Worm (Caenorhabditis elegans) whole organism, early embryonic: ENCODE data around the gene C30G4.2.

Source experiments
- F13C5.2 ChIP-seq: sonication (generic microtip); optimal IDR thresholded peaks from 2 replicates; lab custom pipeline; 2017; ENCODE audit warnings: mild to moderate bottlenecking, missing genetic modification characterization, inconsistent platforms, missing compliant biosample characterization
- aly-1 ChIP-seq: sonication (generic microtip); optimal IDR thresholded peaks from 2 replicates; lab custom pipeline; 2016; ENCODE audit warnings: missing genetic modification characterization, missing compliant biosample characterization
- ama-1 ChIP-seq: fragments of 150-350 bp; optimal IDR thresholded peaks from 2 replicates; lab custom pipeline; 2014
- ceh-36 ChIP-seq: sonication (generic microtip); optimal IDR thresholded peaks from 2 replicates; lab custom pipeline; 2016; ENCODE audit warnings: missing genetic modification characterization, inconsistent platforms, missing compliant biosample characterization
- ets-7 ChIP-seq: sonication (generic microtip); optimal IDR thresholded peaks from 2 replicates; lab custom pipeline; 2016; ENCODE audit warnings: missing genotype, missing genetic modification characterization, missing compliant biosample characterization
- flt-1 ChIP-seq: fragments of 200-800 bp; sonication (Bioruptor generic); IDR thresholded peaks from 2 replicates; pipeline ENCODE4 v1.3.6; 2022; ENCODE audit warnings: missing genetic modification characterization, missing compliant biosample characterization
- hmbx-1 ChIP-seq: sonication (generic microtip); optimal IDR thresholded peaks from 2 replicates; lab custom pipeline; 2016; ENCODE audit warnings: mild to moderate bottlenecking, missing genetic modification characterization, missing compliant biosample characterization
- hmg-4 ChIP-seq: fragments of 200-800 bp; sonication (Bioruptor generic); optimal IDR thresholded peaks from 2 replicates; lab custom pipeline; 2018; ENCODE audit warnings: mild to moderate bottlenecking, missing genetic modification characterization, missing compliant biosample characterization
- hnd-1 ChIP-seq: sonication (generic microtip); optimal IDR thresholded peaks from 2 replicates; lab custom pipeline; 2016; ENCODE audit warnings: missing genetic modification characterization, missing compliant biosample characterization
- scrt-1 ChIP-seq: fragments of 200-800 bp; sonication (Bioruptor generic); IDR thresholded peaks from 2 replicates; pipeline ENCODE4 v1.3.6; 2022; ENCODE audit warnings: missing genetic modification characterization, missing compliant biosample characterization
- tbx-11 ChIP-seq: fragments of 200-800 bp; sonication (Bioruptor generic); IDR thresholded peaks from 2 replicates; pipeline ENCODE4 v1.3.6; 2022; ENCODE audit warnings: missing genetic modification characterization, missing compliant biosample characterization
- tbx-37 ChIP-seq: fragments of 200-800 bp; sonication (Bioruptor generic); conservative IDR thresholded peaks from 2 replicates; pipeline ENCODE4 v1.3.6; 2022; ENCODE audit warnings: missing genetic modification reagents, missing genetic modification characterization, missing compliant biosample characterization
- tra-4 ChIP-seq: sonication (generic microtip); optimal IDR thresholded peaks from 2 replicates; lab custom pipeline; 2017; ENCODE audit warnings: missing genetic modification characterization, missing compliant biosample characterization

- TF ChIP-seq ama-1 (lab: Kevin White, UChicago) = no peak
- TF ChIP-seq hmg-4 (GFP tag; lab: Kevin White, UChicago) = no peak
- TF ChIP-seq ceh-36 (tag; lab: Kevin White, UChicago) = no peak
- no peak for TF ChIP-seq ets-7 (tag; lab: Kevin White, UChicago)
- TF ChIP-seq scrt-1 = no peak
- no peak for TF ChIP-seq aly-1 (tag; lab: Kevin White, UChicago)
- no peak for TF ChIP-seq hmbx-1 (tag; lab: Kevin White, UChicago)
- no peak for TF ChIP-seq hnd-1 (tag; lab: Kevin White, UChicago)
- no peak for TF ChIP-seq tbx-37 (GFP tag; lab: Robert Waterston, UW)
- no peak for TF ChIP-seq tbx-11 (GFP tag; lab: Robert Waterston, UW)
- TF ChIP-seq F13C5.2 = no peak
- no peak for TF ChIP-seq tra-4 (tag; lab: Kevin White, UChicago)
- TF ChIP-seq flt-1 (GFP tag; lab: Robert Waterston, UW) = no peak
Observed at ce11 chrX:16995149-16995885, 50.1 kb downstream of the C30G4.2 start.
